Worm (Caenorhabditis elegans): ENCODE results near the gene asm-1.

DNA sequence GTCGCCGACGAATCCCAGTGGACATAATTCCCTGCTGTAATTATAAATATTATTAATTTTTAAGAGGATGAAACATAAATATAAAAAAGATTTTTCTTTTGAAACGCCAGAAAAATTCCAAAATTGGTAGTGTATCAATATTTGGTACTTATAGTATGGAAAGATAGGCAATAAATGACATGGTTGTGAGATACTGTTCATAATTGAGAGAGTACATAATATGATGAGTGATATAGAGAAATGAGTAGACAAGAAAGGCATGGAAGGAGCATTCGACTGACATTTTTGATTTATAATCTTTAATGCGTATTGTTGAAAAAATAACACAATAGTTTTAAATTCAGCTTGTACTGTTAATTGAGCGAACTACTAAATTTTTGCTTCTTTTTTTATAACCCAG is 12.4 kb upstream of the asm-1 start, which contains the start of gene C44B7.11:
- no peak for TF ChIP-seq aly-1 (tag; optimal IDR thresholded peaks at IDR 0.05)
- no peak for TF ChIP-seq ama-1 (optimal IDR thresholded peaks at IDR 0.05)
